Worm (Caenorhabditis elegans): ENCODE data around the gene chil-23.

ce11 chrII:9445368-9445767 is 23.0 kb downstream of the chil-23 start, which contains the start of gene R09D1.13:
- TF ChIP-seq fkh-6 (tag; optimal IDR thresholded peaks at IDR 0.05), result no peak
- no peak for TF ChIP-seq pax-1 (tag; optimal IDR thresholded peaks at IDR 0.05)
